Fruit fly (Drosophila melanogaster): ENCODE measurements around the gene CG12012.

dm6 chr3L:3408231-3408630 lies 31.7 kb downstream of the CG12012 start:
- TF ChIP-seq Dfd (GFP tag; optimal IDR thresholded peaks at IDR 0.05) = no peak
- no peak for TF ChIP-seq GATAd (GFP tag; optimal IDR thresholded peaks at IDR 0.05)
- TF ChIP-seq psq (GFP tag; optimal IDR thresholded peaks at IDR 0.05) = no peak
- TF ChIP-seq usp (GFP tag; optimal IDR thresholded peaks at IDR 0.05) = no peak
- no peak for TF ChIP-seq Myc (optimal IDR thresholded peaks at IDR 0.05)
- no peak for TF ChIP-seq sv (GFP tag; optimal IDR thresholded peaks at IDR 0.05)
- TF ChIP-seq sage (GFP tag; optimal IDR thresholded peaks at IDR 0.05) = no peak
- no peak for TF ChIP-seq Abd-B (GFP tag; optimal IDR thresholded peaks at IDR 0.05)
- TF ChIP-seq OdsH (GFP tag; optimal IDR thresholded peaks at IDR 0.05) = no peak
